Fruit fly (Drosophila melanogaster) whole organism, pupa: ENCODE data around the gene CG3982.

Experiments
- CG10348 ChIP-seq: fragments of 200-800 bp; sonication (Bioruptor generic); IDR thresholded peaks from 2 replicates; pipeline ENCODE4 v1.3.6; 2022; ENCODE audit warnings: missing biosample characterization, missing genetic modification characterization
- CG12605 ChIP-seq: fragments of 200-800 bp; sonication (Bioruptor generic); IDR thresholded peaks from 2 replicates; pipeline ENCODE4 v1.3.6; 2022; ENCODE audit warnings: missing biosample characterization, missing genetic modification characterization
- CG13204 ChIP-seq: fragments of 200-800 bp; sonication (Bioruptor generic); optimal IDR thresholded peaks from 2 replicates; lab custom pipeline; 2018; ENCODE audit warnings: missing biosample characterization, mild to moderate bottlenecking, missing genetic modification characterization, moderate library complexity
- CG14655 ChIP-seq: fragments of 200-800 bp; sonication (Bioruptor generic); optimal IDR thresholded peaks from 3 replicates; lab custom pipeline; 2017; ENCODE audit warnings: mild to moderate bottlenecking, missing biosample characterization, missing genetic modification reagents, missing genetic modification characterization
- CG15710 ChIP-seq: fragments of 200-800 bp; sonication (Bioruptor generic); optimal IDR thresholded peaks from 2 replicates; lab custom pipeline; 2018; ENCODE audit warnings: missing biosample characterization, mild to moderate bottlenecking, missing genetic modification characterization, moderate library complexity
- CG17806 ChIP-seq: fragments of 200-800 bp; sonication (Bioruptor generic); optimal IDR thresholded peaks from 2 replicates; lab custom pipeline; 2018; ENCODE audit warnings: missing biosample characterization, mild to moderate bottlenecking, missing genetic modification characterization, moderate library complexity
- CG32121 ChIP-seq: fragments of 200-800 bp; sonication (Bioruptor generic); IDR thresholded peaks from 2 replicates; pipeline ENCODE4 v1.3.6; 2022; ENCODE audit warnings: missing biosample characterization, missing genetic modification characterization
- CG34367 ChIP-seq: fragments of 200-800 bp; sonication (Bioruptor generic); optimal IDR thresholded peaks from 2 replicates; lab custom pipeline; 2018; ENCODE audit warnings: missing biosample characterization, mild to moderate bottlenecking, missing genetic modification characterization
- CG4496 ChIP-seq: fragments of 200-800 bp; sonication (Bioruptor generic); IDR thresholded peaks from 3 replicates; pipeline ENCODE4 v1.3.6; 2022; ENCODE audit warnings: missing biosample characterization, missing genetic modification characterization
- CG8159 ChIP-seq: fragments of 200-800 bp; sonication (Bioruptor generic); optimal IDR thresholded peaks from 3 replicates; lab custom pipeline; 2018; ENCODE audit warnings: missing biosample characterization, mild to moderate bottlenecking, missing genetic modification characterization, moderate library complexity
- CG8301 ChIP-seq: fragments of 200-800 bp; sonication (Bioruptor generic); optimal IDR thresholded peaks from 2 replicates; lab custom pipeline; 2018; ENCODE audit warnings: missing biosample characterization, mild to moderate bottlenecking, missing genetic modification characterization
- CG9948 ChIP-seq: fragments of 200-800 bp; sonication (Bioruptor generic); optimal IDR thresholded peaks from 2 replicates; lab custom pipeline; 2018; ENCODE audit warnings: missing biosample characterization, mild to moderate bottlenecking, missing genetic modification characterization, moderate library complexity
- D1 ChIP-seq: fragments of 200-800 bp; sonication (Bioruptor generic); optimal IDR thresholded peaks from 2 replicates; lab custom pipeline; 2018; ENCODE audit warnings: missing biosample characterization, mild to moderate bottlenecking, missing genetic modification characterization, moderate library complexity
- EcR ChIP-seq: fragments of 200-800 bp; sonication (Bioruptor generic); optimal IDR thresholded peaks from 3 replicates; lab custom pipeline; 2019; ENCODE audit warnings: missing biosample characterization, missing genetic modification characterization, mild to moderate bottlenecking, moderate library complexity, missing genetic modification reagents
- Ets98B ChIP-seq: fragments of 200-800 bp; sonication (Bioruptor generic); IDR thresholded peaks from 2 replicates; pipeline ENCODE4 v1.3.6; 2022; ENCODE audit warnings: missing biosample characterization, missing genetic modification characterization
- Pif1A ChIP-seq: fragments of 200-800 bp; sonication (Bioruptor generic); optimal IDR thresholded peaks from 3 replicates; lab custom pipeline; 2016; ENCODE audit warnings: missing biosample characterization, missing genetic modification characterization
- Pif1B ChIP-seq: fragments of 200-800 bp; sonication (Bioruptor generic); optimal IDR thresholded peaks from 3 replicates; lab custom pipeline; 2016; ENCODE audit warnings: missing biosample characterization, missing genetic modification characterization
- Snoo ChIP-seq: fragments of 200-800 bp; sonication (Bioruptor generic); optimal IDR thresholded peaks from 3 replicates; lab custom pipeline; 2017; ENCODE audit warnings: missing biosample characterization, mild to moderate bottlenecking, missing genetic modification characterization, inconsistent platforms
- fd96Ca ChIP-seq: fragments of 200-800 bp; sonication (Bioruptor generic); IDR thresholded peaks from 3 replicates; pipeline ENCODE4 v1.3.6; 2022; ENCODE audit warnings: missing biosample characterization, missing genetic modification characterization
- gl ChIP-seq: fragments of 200-800 bp; sonication (Bioruptor generic); optimal IDR thresholded peaks from 2 replicates; lab custom pipeline; 2018; ENCODE audit warnings: missing biosample characterization, mild to moderate bottlenecking, missing genetic modification characterization
- rn ChIP-seq: fragments of 200-800 bp; sonication (Bioruptor generic); IDR thresholded peaks from 2 replicates; pipeline ENCODE4 v1.3.6; 2022; ENCODE audit warnings: missing biosample characterization, missing genetic modification characterization

Gene CG3982

dm6 chr3L:9461670-9462246 lies 44.6 kb upstream of the CG3982 start:
- no peak for TF ChIP-seq Pif1B (GFP tag; lab: Kevin White, UChicago)
- TF ChIP-seq CG32121 (GFP tag; lab: Robert Waterston, UW): peak; percentile 36
- peak; percentile 30 for TF ChIP-seq CG17806 (tag; lab: Kevin White, UChicago)
- peak; percentile 69; the same call in 2 of the 3 replicates for TF ChIP-seq CG4496 (GFP tag; lab: Robert Waterston, UW)
- peak; percentile 81 for TF ChIP-seq EcR
- TF ChIP-seq CG34367 (tag; lab: Kevin White, UChicago): peak; percentile 36
- TF ChIP-seq CG14655 (GFP tag; lab: Kevin White, UChicago): no peak
- no peak for TF ChIP-seq CG15710
- TF ChIP-seq rn (GFP tag; lab: Robert Waterston, UW): 0 out of 2 replicates have a peak, but pooled peaks have one; percentile 28
- peak; percentile 47; the same call in 2 of the 3 replicates for TF ChIP-seq fd96Ca (GFP tag; lab: Robert Waterston, UW)
- peak; percentile 7 for TF ChIP-seq CG9948 (tag; lab: Kevin White, UChicago)

- no peak for TF ChIP-seq gl (tag; lab: Kevin White, UChicago)
- TF ChIP-seq Pif1B (GFP tag; lab: Kevin White, UChicago): peak; percentile 74
- TF ChIP-seq CG9948 (tag; lab: Kevin White, UChicago): peak; percentile 54
- TF ChIP-seq CG8159 (tag; lab: Kevin White, UChicago): peak; percentile 66
- TF ChIP-seq CG32121 (GFP tag; lab: Robert Waterston, UW): peak; percentile 73
- peak; percentile 37 for TF ChIP-seq CG13204
- TF ChIP-seq D1: no peak
- peak; percentile 71 for TF ChIP-seq CG4496 (GFP tag; lab: Robert Waterston, UW)
- TF ChIP-seq CG34367 (tag; lab: Kevin White, UChicago): peak; percentile 54
- TF ChIP-seq CG8301 (tag; lab: Kevin White, UChicago): peak; percentile 50
- TF ChIP-seq EcR: peak; percentile 75
- peak; percentile 39; the same call in 1 of the 2 replicates for TF ChIP-seq rn (GFP tag; lab: Robert Waterston, UW)
- no peak for TF ChIP-seq CG10348 (GFP tag; lab: Robert Waterston, UW)
- TF ChIP-seq CG17806 (tag; lab: Kevin White, UChicago): peak; percentile 57
- peak; percentile 75; the same call in 2 of the 3 replicates for TF ChIP-seq fd96Ca (GFP tag; lab: Robert Waterston, UW)
- peak; percentile 70 for TF ChIP-seq Pif1A (GFP tag; lab: Kevin White, UChicago)
- peak; percentile 63 for TF ChIP-seq CG14655 (GFP tag; lab: Kevin White, UChicago)
- TF ChIP-seq CG12605 (GFP tag; lab: Robert Waterston, UW): no peak
- peak; percentile 73 for TF ChIP-seq Snoo (tag; lab: Kevin White, UChicago)
- TF ChIP-seq Ets98B (GFP tag; lab: Robert Waterston, UW): peak; percentile 47
- TF ChIP-seq CG15710: peak; percentile 68
- TF ChIP-seq, all 21 proteins: peak for 17
Observed at dm6 chr3L:9460775-9461491, 43.7 kb upstream of the CG3982 start, which contains the start of the genes CG3434 and CG44838. Gene CG3434, minus strand, starts transcription at chr3L:9460799. Gene CG44838, plus strand, starts transcription at chr3L:9461050.

DNA sequence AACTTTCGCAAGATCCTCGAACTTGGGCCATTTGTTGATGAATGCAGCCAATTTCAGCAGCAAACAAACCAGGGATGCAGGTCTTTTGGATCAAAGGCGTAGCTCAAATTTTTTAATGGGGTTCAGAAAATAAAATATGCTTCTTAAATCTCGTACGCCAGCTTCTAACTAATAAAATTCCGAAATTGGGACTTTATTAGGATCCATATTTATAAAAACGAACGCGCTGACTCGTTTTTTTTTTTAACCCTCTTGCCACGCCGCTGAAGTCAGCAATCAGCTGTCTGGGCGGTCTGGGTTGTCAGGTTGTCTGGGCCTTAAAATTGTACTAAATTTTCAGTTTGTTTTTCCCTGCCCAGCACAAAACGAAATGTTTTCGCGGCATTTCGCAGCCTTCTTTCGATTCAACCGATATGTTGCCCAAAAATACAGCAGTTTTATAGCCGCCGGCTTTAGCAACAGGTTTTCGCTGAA lies 40.5 kb upstream of the CG3982 start, which contains the start of gene CG3437:
CG3437 (minus strand) TSS at position 51 of the 474 bp plus-strand sequence.
- TF ChIP-seq CG34367 (tag; lab: Kevin White, UChicago): peak; percentile 99
- peak; percentile 100 for TF ChIP-seq CG15710
- peak; percentile 100 for TF ChIP-seq CG32121 (GFP tag; lab: Robert Waterston, UW)
- peak; percentile 100 for TF ChIP-seq CG8301 (tag; lab: Kevin White, UChicago)
- TF ChIP-seq gl (tag; lab: Kevin White, UChicago): peak; percentile 98
- peak; percentile 56 for TF ChIP-seq EcR
- TF ChIP-seq Snoo (tag; lab: Kevin White, UChicago): peak; percentile 99
- peak; percentile 99 for TF ChIP-seq Pif1B (GFP tag; lab: Kevin White, UChicago)
- TF ChIP-seq CG9948 (tag; lab: Kevin White, UChicago): peak; percentile 100
- peak; percentile 100 for TF ChIP-seq rn (GFP tag; lab: Robert Waterston, UW)
- peak; percentile 100 for TF ChIP-seq Ets98B (GFP tag; lab: Robert Waterston, UW)
- no peak for TF ChIP-seq D1
- TF ChIP-seq CG4496 (GFP tag; lab: Robert Waterston, UW): peak; percentile 100
- TF ChIP-seq CG12605 (GFP tag; lab: Robert Waterston, UW): peak; percentile 100
- peak; percentile 99 for TF ChIP-seq CG10348 (GFP tag; lab: Robert Waterston, UW)
- peak; percentile 100 for TF ChIP-seq fd96Ca (GFP tag; lab: Robert Waterston, UW)
- TF ChIP-seq CG14655 (GFP tag; lab: Kevin White, UChicago): peak; percentile 100
- peak; percentile 99 for TF ChIP-seq CG8159 (tag; lab: Kevin White, UChicago)
- peak; percentile 100 for TF ChIP-seq Pif1A (GFP tag; lab: Kevin White, UChicago)
- peak; percentile 99 for TF ChIP-seq CG17806 (tag; lab: Kevin White, UChicago)
- TF ChIP-seq CG13204: peak; percentile 98

DNA sequence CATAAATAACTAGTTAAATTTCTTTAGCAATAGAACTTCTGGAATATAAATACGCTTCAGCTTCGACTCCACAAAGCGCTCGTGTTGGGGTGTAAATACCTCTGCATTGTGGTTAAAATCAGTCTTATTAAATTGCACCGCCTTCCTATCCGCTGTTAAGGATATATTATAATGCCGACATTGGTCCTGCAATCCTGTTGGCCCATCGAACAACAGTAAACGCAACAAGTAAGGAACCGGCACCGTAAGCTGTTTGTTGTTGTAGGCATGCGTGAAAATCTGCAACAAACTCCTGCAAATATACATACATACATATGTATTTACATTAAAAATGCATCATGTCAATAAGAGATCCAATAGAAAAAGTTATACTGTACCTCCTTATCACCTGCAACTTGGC lies 39.2 kb upstream of the CG3982 start:
- TF ChIP-seq CG34367 (tag; lab: Kevin White, UChicago): no peak

dm6 chr3L:9455819-9456388 lies 38.7 kb upstream of the CG3982 start, which contains the start of the genes phol and CG3552:
Gene phol, minus strand, starts transcription at chr3L:9456281.
Gene CG3552, plus strand, starts transcription at chr3L:9456318.
- TF ChIP-seq CG4496 (GFP tag; lab: Robert Waterston, UW) (0 out of 3 replicates have a peak, but pooled peaks have one; percentile 19), CG32121 (GFP tag; lab: Robert Waterston, UW) (no peak)
- TF ChIP-seq, all 21 proteins: peak for 1
